Fruit fly (Drosophila melanogaster): ENCODE results near the gene CG11698.

CG11698 gene

DNA sequence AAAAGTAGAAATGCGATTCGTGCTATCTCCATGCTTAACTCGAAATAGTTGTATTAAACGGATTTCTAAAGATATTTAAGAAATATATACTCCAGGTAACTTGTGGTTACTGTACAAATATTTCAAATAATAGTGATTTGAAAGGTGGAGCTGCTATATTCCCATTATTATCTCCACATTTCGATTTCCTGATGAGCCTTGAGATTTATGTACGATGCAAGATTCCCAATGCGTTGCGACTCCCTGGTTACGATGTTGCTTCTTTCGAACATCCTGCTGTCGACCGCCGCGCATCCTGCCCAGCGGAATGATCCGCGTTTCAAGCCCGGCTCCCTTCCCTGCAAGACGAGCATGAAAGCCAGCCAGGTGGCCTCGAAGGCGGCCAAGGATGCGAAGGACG, at the start of gene CG11698, which contains the start of gene CG11694:
Gene CG11698, plus strand, starts transcription at position 152 of the 400 bp plus-strand sequence.
Gene CG11694, minus strand, starts transcription at position 101 of the 400 bp plus-strand sequence.
- no peak for TF ChIP-seq CG17801 (GFP tag; optimal IDR thresholded peaks at IDR 0.05; ENCODE audit: partially characterized antibody)

DNA sequence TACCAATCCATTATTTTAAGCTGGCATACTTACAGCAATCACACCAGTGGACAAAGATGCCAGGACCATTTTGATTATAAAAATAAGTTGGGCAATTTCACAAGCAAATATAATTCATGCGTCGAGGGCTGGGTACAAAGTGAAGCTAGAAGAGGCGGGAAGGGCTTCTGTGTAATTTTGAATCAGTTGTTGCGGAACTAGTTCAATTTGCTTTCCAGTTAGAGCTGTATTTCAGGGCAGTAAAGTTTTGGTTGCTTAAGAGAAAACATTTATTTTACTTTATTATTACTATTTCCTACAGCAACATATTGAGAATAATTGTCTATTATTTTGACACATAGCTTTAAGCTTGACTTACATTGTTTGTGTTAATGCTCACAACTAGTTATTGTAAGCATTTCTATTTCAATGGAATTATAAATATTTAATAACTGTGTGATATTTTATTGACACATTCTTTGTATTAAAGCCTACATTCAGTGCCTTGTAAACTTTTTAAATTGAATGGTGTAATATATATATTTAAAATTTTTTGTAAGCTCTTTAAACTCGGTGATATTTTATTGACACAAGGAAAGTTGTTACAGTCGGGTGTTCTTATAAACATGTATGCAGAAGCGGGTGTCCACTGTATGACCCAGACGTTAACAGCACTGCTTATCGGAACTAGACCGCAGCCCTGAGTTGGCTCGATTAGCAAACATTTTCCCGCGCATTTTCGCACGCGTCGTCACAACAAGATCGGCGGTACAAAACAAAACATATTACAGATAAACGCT, 47.5 kb upstream of the CG11698 start, which contains the start of the genes RPA1 and Mcm2:
Gene RPA1, minus strand, starts transcription at position 150 of the 779 bp plus-strand sequence.
Gene Mcm2, plus strand, starts transcription at position 669 of the 779 bp plus-strand sequence.
- TF ChIP-seq CG17801 (GFP tag; optimal IDR thresholded peaks at IDR 0.05; ENCODE audit: partially characterized antibody) = peak; percentile 73

DNA sequence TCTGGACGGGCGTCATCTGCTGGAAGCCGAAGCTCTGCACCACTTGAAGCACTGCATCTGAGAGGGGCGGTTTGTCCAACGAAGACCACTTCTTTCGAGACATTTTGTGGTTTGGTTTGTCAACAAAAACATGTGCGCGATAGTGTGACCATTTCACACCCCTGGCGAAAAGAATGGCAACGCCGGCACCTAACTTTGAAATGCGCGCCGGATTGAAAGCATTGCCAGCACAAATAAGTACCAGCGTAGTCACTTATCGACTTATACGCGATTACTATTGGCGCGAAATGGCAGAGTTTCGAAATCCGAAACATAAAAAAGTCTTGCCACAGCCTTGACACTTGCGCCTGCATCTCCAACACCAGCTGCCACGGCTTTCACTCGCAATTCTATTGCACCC, 42.2 kb upstream of the CG11698 start, which contains the start of gene CG9630:
Gene CG9630, minus strand, starts transcription at position 157 of the 400 bp plus-strand sequence.
- peak; percentile 2 for TF ChIP-seq CG17801 (GFP tag; optimal IDR thresholded peaks at IDR 0.05; ENCODE audit: partially characterized antibody)

DNA sequence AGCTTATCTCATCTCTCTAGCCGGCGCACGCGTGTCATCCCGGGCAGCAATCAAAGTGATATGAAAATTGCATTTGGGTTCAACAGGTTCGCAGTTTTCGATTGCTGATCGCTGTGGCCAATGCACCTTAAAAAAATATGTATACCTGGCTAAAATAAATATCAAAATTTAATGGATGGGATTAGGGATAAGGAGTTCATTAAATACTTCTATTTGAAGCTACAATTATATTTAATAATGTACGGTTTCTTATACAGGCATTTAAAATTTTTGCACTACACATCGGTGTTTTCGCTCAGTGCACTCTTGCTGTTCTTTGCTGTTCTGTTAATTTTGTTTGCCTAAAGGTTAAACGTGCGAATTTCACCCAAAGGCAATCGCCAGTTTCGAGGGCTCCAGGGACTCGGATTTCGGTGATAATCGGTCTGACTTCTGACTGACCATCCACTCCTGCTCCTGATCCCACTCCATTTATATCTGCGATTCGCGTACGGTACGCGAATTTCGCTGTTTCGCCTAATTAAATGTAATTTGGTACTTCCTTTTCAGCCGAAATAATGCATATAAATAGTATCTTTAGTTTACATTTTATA, 39.3 kb upstream of the CG11698 start:
- no peak for TF ChIP-seq CG17801 (GFP tag; optimal IDR thresholded peaks at IDR 0.05; ENCODE audit: partially characterized antibody)

DNA sequence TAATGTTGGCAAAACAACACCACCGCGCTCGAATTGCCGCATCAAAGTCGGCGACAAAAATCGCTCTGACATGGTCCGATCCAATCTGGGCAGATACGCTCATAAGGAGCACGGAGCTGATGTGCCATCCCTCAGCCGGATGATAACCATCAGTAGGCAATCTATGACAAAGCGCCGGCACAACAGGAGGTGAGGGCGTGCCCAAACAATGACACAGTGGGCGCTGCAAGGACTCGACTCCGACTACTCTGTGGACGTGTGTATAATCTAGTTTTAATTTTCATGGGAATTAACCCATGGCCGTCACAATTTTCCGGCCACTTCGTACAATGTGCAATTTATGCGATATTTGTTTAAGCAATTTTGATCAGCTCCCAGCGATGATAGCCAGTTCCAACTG, 37.0 kb upstream of the CG11698 start:
- TF ChIP-seq CG17801 (GFP tag; optimal IDR thresholded peaks at IDR 0.05; ENCODE audit: partially characterized antibody) = no peak

DNA sequence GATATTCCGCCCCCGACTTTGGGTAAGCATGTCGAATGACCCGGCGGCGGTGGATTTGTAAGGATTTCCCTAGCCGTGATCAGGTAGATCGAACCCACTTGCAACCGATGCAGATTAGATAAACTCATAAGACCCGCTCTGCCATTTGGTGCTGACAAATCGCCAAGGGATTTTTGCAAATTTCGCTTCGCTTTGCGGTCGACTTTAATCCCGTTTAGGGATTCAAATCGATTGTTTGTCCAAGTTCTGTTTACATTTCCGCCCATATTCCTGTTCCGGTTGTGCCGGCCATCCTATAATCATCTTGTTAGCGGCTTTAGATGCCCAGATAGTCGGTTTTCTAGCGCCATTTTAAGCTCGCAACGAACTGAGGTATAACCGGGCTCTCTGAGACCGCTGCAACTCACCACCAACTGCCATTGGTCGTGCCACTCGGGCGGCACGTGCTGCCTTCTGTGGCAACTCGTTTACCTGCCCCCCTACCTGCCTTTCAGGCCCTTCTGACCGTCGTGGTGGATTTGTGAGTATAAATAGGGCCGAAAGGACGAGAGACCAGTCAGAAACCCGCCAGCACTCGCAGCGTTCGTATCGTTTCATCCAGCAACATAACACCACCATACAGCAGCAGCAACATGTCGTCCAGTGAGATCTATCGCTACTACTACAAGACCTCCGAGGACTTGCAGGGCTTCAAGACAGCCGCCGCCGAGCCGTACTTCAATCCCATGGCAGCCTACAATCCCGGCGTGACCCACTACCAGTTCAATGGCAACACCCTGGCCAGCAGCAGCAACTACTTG, 34.3 kb upstream of the CG11698 start, which contains the start of gene ato:
Gene ato, plus strand, starts transcription at position 559 of the 800 bp plus-strand sequence.
- TF ChIP-seq CG17801 (GFP tag; optimal IDR thresholded peaks at IDR 0.05; ENCODE audit: partially characterized antibody) = no peak

DNA sequence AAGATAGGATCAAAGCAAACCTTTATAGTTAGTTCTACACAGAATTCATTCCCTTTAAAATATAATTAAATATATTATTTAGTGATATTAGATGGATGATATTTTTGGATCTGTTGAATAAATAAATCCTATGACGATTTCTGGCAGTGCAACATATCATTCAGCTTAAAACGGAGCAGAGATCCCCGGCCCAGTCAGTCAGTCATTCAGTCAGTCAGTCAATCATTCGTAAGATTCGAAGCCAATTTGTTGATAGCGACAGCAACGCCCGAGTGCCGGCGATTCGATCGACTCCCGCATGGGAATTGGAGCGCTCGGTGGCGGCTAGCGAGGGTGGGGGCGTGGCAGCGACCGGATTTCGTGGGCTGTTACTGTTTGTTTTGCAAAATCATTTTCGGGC, 32.0 kb upstream of the CG11698 start:
- TF ChIP-seq CG17801 (GFP tag; optimal IDR thresholded peaks at IDR 0.05; ENCODE audit: partially characterized antibody) = no peak

DNA sequence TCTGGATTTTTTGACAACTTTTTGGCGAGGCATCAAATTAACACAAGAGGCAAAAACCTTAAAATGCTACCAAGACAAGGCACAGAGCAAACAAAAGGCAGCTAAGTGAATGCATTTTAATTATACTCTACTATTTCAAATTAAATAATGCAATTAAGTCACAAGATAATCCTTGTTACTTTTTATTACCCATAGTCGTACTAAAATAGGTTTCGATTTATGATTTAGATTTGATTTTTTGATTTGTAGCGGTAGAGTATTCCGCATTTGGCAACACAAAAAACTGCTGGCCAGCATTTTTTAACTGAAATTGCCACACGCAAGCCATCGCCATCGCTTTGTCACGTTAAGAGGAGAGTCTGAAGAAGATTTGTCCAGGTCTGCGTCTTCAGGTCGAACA, 29.3 kb upstream of the CG11698 start:
- no peak for TF ChIP-seq CG17801 (GFP tag; optimal IDR thresholded peaks at IDR 0.05; ENCODE audit: partially characterized antibody)

DNA sequence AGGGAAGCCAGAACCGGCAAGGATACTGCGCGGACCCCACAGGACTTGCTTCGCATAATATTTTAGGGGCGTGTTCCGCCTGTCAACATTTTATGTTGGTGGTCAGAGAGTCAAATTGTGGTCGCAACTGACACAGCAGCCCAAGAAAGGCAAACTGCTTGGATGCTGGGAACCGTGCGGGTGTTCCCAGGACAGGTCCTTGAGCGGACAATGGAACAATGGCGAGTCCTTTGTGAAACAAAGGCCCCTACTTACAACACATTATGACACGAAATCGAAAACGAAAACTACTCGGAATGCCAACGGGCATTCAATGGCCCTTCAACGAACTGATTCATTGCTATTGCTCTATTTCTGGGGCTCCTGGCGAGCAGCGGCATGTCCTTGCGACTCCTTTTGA, 27.8 kb upstream of the CG11698 start:
- TF ChIP-seq CG17801 (GFP tag; optimal IDR thresholded peaks at IDR 0.05; ENCODE audit: partially characterized antibody) = no peak

DNA sequence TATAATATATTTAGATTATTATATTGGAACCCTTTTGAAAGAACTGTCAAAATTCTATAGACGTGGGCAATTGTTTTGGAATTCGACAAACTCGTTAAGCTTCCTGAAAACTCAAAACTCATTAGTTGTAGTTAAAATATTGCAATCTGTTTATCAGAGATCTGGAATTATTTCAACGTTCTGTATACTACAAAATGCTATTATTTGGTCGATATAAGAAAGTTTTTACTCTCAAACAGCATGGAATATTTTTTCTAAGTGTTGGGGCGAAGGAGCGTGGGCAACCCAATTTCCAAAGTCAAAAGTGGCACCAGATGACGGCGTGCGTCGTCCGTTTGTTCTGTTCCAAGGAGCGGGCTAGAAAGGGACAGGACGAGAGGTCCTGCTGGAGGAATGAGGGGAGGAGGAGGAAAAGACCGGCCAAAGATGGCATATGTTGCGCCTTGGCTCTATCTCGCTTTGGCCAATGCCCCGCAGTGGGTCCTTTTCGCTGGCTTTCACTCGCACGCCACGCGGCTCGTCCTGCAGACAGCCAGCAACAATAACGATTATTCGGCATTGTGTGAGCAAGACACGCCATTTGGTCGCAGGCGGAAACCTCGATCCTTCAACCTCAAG, 26.2 kb upstream of the CG11698 start:
- TF ChIP-seq CG17801 (GFP tag; optimal IDR thresholded peaks at IDR 0.05; ENCODE audit: partially characterized antibody) = no peak

DNA sequence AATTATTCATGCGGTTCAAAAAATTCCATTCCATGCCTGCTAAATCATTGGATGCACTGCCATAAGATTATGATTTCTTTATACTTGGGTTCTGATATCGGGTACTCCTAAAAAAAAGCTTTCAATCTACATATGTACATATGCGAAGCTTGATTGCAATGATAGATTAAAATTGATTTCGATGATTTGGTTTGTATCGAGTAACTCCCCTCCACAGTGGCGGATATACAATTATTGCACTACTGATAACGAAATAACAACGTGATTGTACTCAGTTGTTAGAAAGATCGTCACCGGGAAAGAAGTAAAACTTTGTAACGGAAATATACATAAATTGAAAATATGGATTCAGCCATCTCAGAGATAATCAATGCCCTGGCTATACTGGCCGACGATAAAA, 24.3 kb upstream of the CG11698 start, which contains the start of gene Nazo:
Gene Nazo, plus strand, starts transcription at position 180 of the 400 bp plus-strand sequence.
- no peak for TF ChIP-seq CG17801 (GFP tag; optimal IDR thresholded peaks at IDR 0.05; ENCODE audit: partially characterized antibody)

DNA sequence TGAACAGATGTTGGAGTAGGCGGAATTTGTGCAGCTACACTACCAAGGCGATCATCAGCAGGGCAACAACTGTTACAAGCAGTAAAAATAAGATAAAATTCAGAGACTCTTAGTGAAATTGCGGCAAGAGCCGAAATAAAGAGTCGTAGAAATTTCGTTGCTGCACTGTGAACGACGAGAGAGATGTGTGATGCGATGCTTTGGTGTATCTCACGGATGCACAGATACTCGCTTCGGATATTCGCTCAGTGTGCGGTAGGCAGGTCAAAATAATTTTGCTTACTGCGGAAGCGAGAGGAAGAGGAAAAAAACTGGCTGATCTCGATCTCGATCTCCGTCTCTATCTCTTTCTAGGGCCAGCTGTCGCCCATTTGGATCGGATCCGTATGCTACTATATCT, 23.2 kb upstream of the CG11698 start:
- TF ChIP-seq CG17801 (GFP tag; optimal IDR thresholded peaks at IDR 0.05; ENCODE audit: partially characterized antibody) = no peak

DNA sequence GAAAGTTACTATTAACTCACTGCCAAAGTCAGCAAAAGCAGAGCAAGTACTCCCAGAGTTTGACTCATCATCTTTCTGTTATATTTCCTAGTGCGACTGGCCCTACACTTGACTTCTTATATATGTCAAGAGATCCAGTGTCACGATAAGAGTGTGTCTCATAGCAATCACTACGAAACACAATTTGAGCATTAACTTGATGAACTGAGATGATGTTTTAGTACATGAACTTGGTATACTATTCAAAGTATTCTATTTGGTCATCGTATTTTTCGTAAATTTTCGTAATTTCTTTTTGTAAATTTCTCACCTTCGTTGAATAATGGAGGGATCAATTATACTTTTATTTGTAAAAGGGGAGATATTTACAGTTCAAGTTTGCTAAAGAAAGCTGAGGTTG, 21.5 kb upstream of the CG11698 start, which contains the start of gene CG11672:
Gene CG11672, minus strand, starts transcription at position 101 of the 400 bp plus-strand sequence.
- no peak for TF ChIP-seq CG17801 (GFP tag; optimal IDR thresholded peaks at IDR 0.05; ENCODE audit: partially characterized antibody)

DNA sequence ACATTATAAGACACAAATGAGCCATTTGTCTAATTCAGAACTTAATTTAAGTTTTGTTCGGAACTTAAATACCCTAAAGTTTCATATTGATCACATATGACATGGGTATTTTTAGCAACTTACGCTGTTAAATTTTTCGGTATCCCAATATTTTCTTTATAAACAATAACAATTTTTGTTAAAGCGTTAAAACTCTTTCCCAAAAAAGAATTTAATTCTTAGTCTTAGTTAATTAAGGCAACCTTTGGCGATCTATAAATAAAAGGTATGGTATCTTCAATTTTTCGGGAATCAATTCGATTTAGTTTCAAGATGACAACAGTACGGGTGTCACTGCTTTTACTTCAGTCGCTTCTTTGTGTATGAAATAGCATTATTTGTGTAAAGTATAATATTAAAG, 21.0 kb upstream of the CG11698 start, which contains the start of gene CG31464:
Gene CG31464, plus strand, starts transcription at position 301 of the 400 bp plus-strand sequence.
- no peak for TF ChIP-seq CG17801 (GFP tag; optimal IDR thresholded peaks at IDR 0.05; ENCODE audit: partially characterized antibody)
